Fruit fly (Drosophila melanogaster) whole organism, embryonic: ENCODE data around the gene CG6149.
A peak's percentile ranks its signal among the peaks of the same experiment; 100 is the strongest.

ENCODE experiments used
- CG10209 ChIP-seq: fragments of 200-800 bp; sonication (Bioruptor generic); optimal IDR thresholded peaks from 3 replicates; lab custom pipeline; 2017; ENCODE audit warnings: missing biosample characterization, mild to moderate bottlenecking, missing genetic modification characterization, missing genetic modification reagents
- CG11456 ChIP-seq: fragments of 200-800 bp; sonication (Bioruptor generic); IDR thresholded peaks from 3 replicates; pipeline ENCODE4 v1.3.6; 2022; ENCODE audit warnings: missing biosample characterization, missing genetic modification characterization
- CG13894 ChIP-seq: fragments of 200-800 bp; sonication (Bioruptor generic); optimal IDR thresholded peaks from 3 replicates; lab custom pipeline; 2018; ENCODE audit warnings: missing biosample characterization, mild to moderate bottlenecking, missing genetic modification characterization, moderate library complexity
- CG15514 ChIP-seq: fragments of 200-800 bp; sonication (Bioruptor generic); optimal IDR thresholded peaks from 3 replicates; lab custom pipeline; 2017; ENCODE audit warnings: missing biosample characterization, missing genetic modification characterization, mild to moderate bottlenecking, moderate library complexity, missing genetic modification reagents
- CG18262 ChIP-seq: fragments of 200-800 bp; optimal IDR thresholded peaks from 3 replicates; lab custom pipeline; 2019; ENCODE audit warnings: missing biosample characterization, mild to moderate bottlenecking, missing genetic modification characterization, moderate library complexity
- CG2199 ChIP-seq: fragments of 200-800 bp; sonication (Bioruptor generic); IDR thresholded peaks from 3 replicates; pipeline ENCODE4 v1.3.6; 2022; ENCODE audit warnings: missing biosample characterization, missing genetic modification characterization
- CG3847 ChIP-seq: fragments of 200-800 bp; sonication (Bioruptor generic); IDR thresholded peaks from 2 replicates; pipeline ENCODE4 v1.3.6; 2022; ENCODE audit warnings: missing biosample characterization, missing genetic modification characterization
- CG6813 ChIP-seq: fragments of 200-800 bp; sonication (Bioruptor generic); optimal IDR thresholded peaks from 2 replicates; lab custom pipeline; 2017; ENCODE audit warnings: missing biosample characterization, missing genetic modification characterization, mild to moderate bottlenecking, moderate library complexity, missing genetic modification reagents
- Fer2 ChIP-seq: fragments of 200-800 bp; sonication (Bioruptor generic); optimal IDR thresholded peaks from 2 replicates; lab custom pipeline; 2018; ENCODE audit warnings: missing biosample characterization, mild to moderate bottlenecking, missing genetic modification characterization, moderate library complexity
- Hr51 ChIP-seq, 2 experiments: fragments of 200-800 bp; sonication (Bioruptor generic); optimal IDR thresholded peaks; 2 replicates in 1 of 2; 3 replicates in 1 of 2; lab custom pipeline; 2016 to 2018; ENCODE audit warnings: missing biosample characterization in 2 of 2, missing genetic modification characterization in 2 of 2, mild to moderate bottlenecking in 1 of 2, moderate library complexity in 1 of 2
- Hsf ChIP-seq: fragments of 200-800 bp; sonication (Bioruptor generic); optimal IDR thresholded peaks from 3 replicates; lab custom pipeline; 2016; ENCODE audit warnings: missing biosample characterization, missing genetic modification characterization
- NC2β ChIP-seq: fragments of 200-800 bp; sonication (Bioruptor generic); optimal IDR thresholded peaks from 2 replicates; lab custom pipeline; 2016; ENCODE audit warnings: missing biosample characterization, missing genetic modification characterization
- Optix ChIP-seq: fragments of 200-800 bp; sonication (Bioruptor generic); IDR thresholded peaks from 3 replicates; pipeline ENCODE4 v1.3.6; 2022; ENCODE audit warnings: missing biosample characterization, missing genetic modification characterization
- ab ChIP-seq: fragments of 200-800 bp; sonication (Bioruptor generic); optimal IDR thresholded peaks from 2 replicates; lab custom pipeline; 2016; ENCODE audit warnings: missing biosample characterization, missing genetic modification characterization
- ato ChIP-seq: fragments of 200-800 bp; sonication (Bioruptor generic); IDR thresholded peaks from 2 replicates; pipeline ENCODE4 v1.3.6; 2022; ENCODE audit warnings: missing biosample characterization, missing genetic modification characterization; ENCODE audit not compliant: partially characterized antibody
- dmrt99B ChIP-seq: fragments of 200-800 bp; sonication (Bioruptor generic); optimal IDR thresholded peaks from 2 replicates; lab custom pipeline; 2018; ENCODE audit warnings: missing biosample characterization, mild to moderate bottlenecking, missing genetic modification characterization, moderate library complexity
- eve ChIP-seq, 2 experiments: fragments of >200 bp; optimal IDR thresholded peaks; 2 replicates each; lab custom pipeline; 2017; ENCODE audit warnings: missing biosample characterization in 2 of 2, missing genetic modification characterization in 2 of 2
- gem ChIP-seq: fragments of 200-800 bp; sonication (Bioruptor generic); optimal IDR thresholded peaks from 2 replicates; lab custom pipeline; 2019; ENCODE audit warnings: missing biosample characterization, mild to moderate bottlenecking, missing genetic modification characterization, moderate library complexity
- her ChIP-seq: fragments of 200-800 bp; sonication (Bioruptor generic); optimal IDR thresholded peaks from 2 replicates; lab custom pipeline; 2016; ENCODE audit warnings: missing biosample characterization, missing genetic modification characterization
- lov ChIP-seq, 2 experiments: fragments of 200-800 bp in 1 of 2; fragments of >200 bp in 1 of 2; sonication (Bioruptor generic) in 1 of 2; IDR thresholded peaks in 1 of 2; optimal IDR thresholded peaks in 1 of 2; 2 replicates in 1 of 2; 3 replicates in 1 of 2; pipeline versions ENCODE4 v1.3.6 to Lab custom; 2017 to 2022; ENCODE audit warnings: missing biosample characterization in 1 of 2, missing genetic modification characterization in 1 of 2
- nerfin-2 ChIP-seq: fragments of 200-800 bp; sonication (Bioruptor generic); IDR thresholded peaks from 2 replicates; pipeline ENCODE4 v1.3.6; 2022; ENCODE audit warnings: missing biosample characterization, missing genetic modification characterization; ENCODE audit not compliant: partially characterized antibody
- row ChIP-seq: fragments of 200-800 bp; sonication (Bioruptor generic); IDR thresholded peaks from 3 replicates; pipeline ENCODE4 v1.3.6; 2022; ENCODE audit warnings: missing biosample characterization, missing genetic modification characterization
- stwl ChIP-seq: fragments of 200-800 bp; sonication (Bioruptor generic); optimal IDR thresholded peaks from 3 replicates; lab custom pipeline; 2018; ENCODE audit warnings: missing biosample characterization, mild to moderate bottlenecking, missing genetic modification characterization, moderate library complexity
- trh ChIP-seq: fragments of 200-800 bp; sonication (Bioruptor generic); optimal IDR thresholded peaks from 2 replicates; lab custom pipeline; 2016; ENCODE audit warnings: missing biosample characterization, missing genetic modification characterization
- vfl ChIP-seq: fragments of 200-800 bp; sonication (Bioruptor generic); optimal IDR thresholded peaks from 2 replicates; lab custom pipeline; 2016; ENCODE audit warnings: missing biosample characterization, missing genetic modification characterization

The CG6149 gene

dm6 chr3L:11384824-11385457 lies 50.3 kb downstream of the CG6149 start (continued):
- TF ChIP-seq eve (GFP tag; optimal IDR thresholded peaks at IDR 0.05; lab: Kevin White, UChicago) (peak in 1 of 2 experiments; percentile 44), CG6813 (GFP tag; lab: Kevin White, UChicago) (no peak), Optix (no peak), CG3847 (no peak), Hsf (GFP tag; lab: Kevin White, UChicago) (no peak), CG15514 (GFP tag; lab: Kevin White, UChicago) (no peak), Hr51 (GFP tag; optimal IDR thresholded peaks at IDR 0.05; lab: Kevin White, UChicago) (peak in 1 of 2 experiments; percentile 9), ato (GFP tag; lab: Robert Waterston, UW) (no peak), her (no peak), Fer2 (tag; lab: Kevin White, UChicago) (no peak), CG18262 (peak; percentile 23), gem (tag; lab: Kevin White, UChicago) (peak; percentile 33), ab (GFP tag; lab: Kevin White, UChicago) (no peak), vfl (GFP tag; lab: Kevin White, UChicago) (no peak), CG11456 (GFP tag; lab: Robert Waterston, UW) (no peak), CG2199 (GFP tag; lab: Robert Waterston, UW) (no peak), stwl (tag; lab: Kevin White, UChicago) (peak; percentile 31), lov (optimal IDR thresholded peaks at IDR 0.05; lab: Kevin White, UChicago) (no peak), lov (GFP tag; IDR thresholded peaks at IDR 0.05; lab: Robert Waterston, UW) (no peak), CG13894 (no peak), CG10209 (GFP tag; lab: Kevin White, UChicago) (no peak), NC2β (GFP tag; lab: Kevin White, UChicago) (no peak), trh (no peak), row (GFP tag; lab: Robert Waterston, UW) (0 out of 3 replicates have a peak, but pooled peaks have one; percentile 9), nerfin-2 (GFP tag; lab: Robert Waterston, UW) (no peak), dmrt99B (tag; lab: Kevin White, UChicago) (no peak)
